Fruit fly (Drosophila melanogaster): Measurements from ENCODE around the gene CG8565.
A peak's percentile ranks its signal among the peaks of the same experiment; 100 is the strongest.

Gene CG8565

dm6 chrX:15867863-15868262 is 30.2 kb downstream of the CG8565 start, which contains the start of gene Gapdh2 (continued):
- TF ChIP-seq CG7556 (GFP tag; optimal IDR thresholded peaks at IDR 0.05) = peak; percentile 100
- peak; percentile 94 for TF ChIP-seq NC2β (GFP tag; optimal IDR thresholded peaks at IDR 0.05)
- peak; percentile 81 for TF ChIP-seq CTCF (GFP tag; optimal IDR thresholded peaks at IDR 0.05)
- TF ChIP-seq CG2678 (tag; optimal IDR thresholded peaks at IDR 0.05) = peak; percentile 100
- no peak for TF ChIP-seq sna (GFP tag; IDR thresholded peaks at IDR 0.05; ENCODE audit: partially characterized antibody)
- TF ChIP-seq Dek (tag; optimal IDR thresholded peaks at IDR 0.05) = peak; percentile 100
- peak; percentile 98 for TF ChIP-seq Hey (tag; optimal IDR thresholded peaks at IDR 0.05)
- peak; percentile 96 for TF ChIP-seq CG15514 (GFP tag; optimal IDR thresholded peaks at IDR 0.05)
- no peak for TF ChIP-seq pita (GFP tag; optimal IDR thresholded peaks at IDR 0.05)
- peak; percentile 87 for TF ChIP-seq ac (GFP tag; optimal IDR thresholded peaks at IDR 0.05)
- TF ChIP-seq D19B (GFP tag; optimal IDR thresholded peaks at IDR 0.05) = peak; percentile 97
- TF ChIP-seq bsh (GFP tag; optimal IDR thresholded peaks at IDR 0.05) = peak; percentile 98 to 100
- peak; percentile 96 for TF ChIP-seq cato (GFP tag; optimal IDR thresholded peaks at IDR 0.05; ENCODE audit: borderline replicate concordance)
- peak; percentile 100 for TF ChIP-seq CG6813 (GFP tag; optimal IDR thresholded peaks at IDR 0.05)
- TF ChIP-seq CG14965 (GFP tag; optimal IDR thresholded peaks at IDR 0.05; ENCODE audit: borderline replicate concordance) = peak; percentile 76
- TF ChIP-seq Nf-YC (tag; optimal IDR thresholded peaks at IDR 0.05) = peak; percentile 97
- peak; percentile 96 for TF ChIP-seq CG6254 (GFP tag; optimal IDR thresholded peaks at IDR 0.05)
- TF ChIP-seq CG2120 (GFP tag; optimal IDR thresholded peaks at IDR 0.05) = peak; percentile 99
- peak; percentile 84 for TF ChIP-seq CG15073 (GFP tag; optimal IDR thresholded peaks at IDR 0.05)
- TF ChIP-seq CG13624 (GFP tag; optimal IDR thresholded peaks at IDR 0.05) = peak; percentile 99
- TF ChIP-seq Hmr (GFP tag; optimal IDR thresholded peaks at IDR 0.05) = peak; percentile 100
- TF ChIP-seq GATAe (GFP tag; conservative IDR thresholded peaks at IDR 0.05) = peak; percentile 95
- TF ChIP-seq en (GFP tag; optimal IDR thresholded peaks at IDR 0.05) = peak; percentile 96
- TF ChIP-seq Ravus (GFP tag; IDR thresholded peaks at IDR 0.05) = peak; percentile 97
- peak; percentile 100 for TF ChIP-seq odd (GFP tag; optimal IDR thresholded peaks at IDR 0.05)
- 0 out of 2 replicates have a peak, but pooled peaks have one; percentile 9 for TF ChIP-seq Bgb (GFP tag; IDR thresholded peaks at IDR 0.05; ENCODE audit: partially characterized antibody)
- peak; percentile 96 for TF ChIP-seq CG8281 (tag; optimal IDR thresholded peaks at IDR 0.05)
- TF ChIP-seq CrebB (tag; optimal IDR thresholded peaks at IDR 0.05) = peak; percentile 100
- TF ChIP-seq CG15479 (GFP tag; optimal IDR thresholded peaks at IDR 0.05) = peak; percentile 10
- TF ChIP-seq stc (GFP tag; IDR thresholded peaks at IDR 0.05) = peak; percentile 99
- peak; percentile 96 for TF ChIP-seq sisA (GFP tag; IDR thresholded peaks at IDR 0.05)
- TF ChIP-seq CG8388 (GFP tag; optimal IDR thresholded peaks at IDR 0.05) = peak; percentile 99
- TF ChIP-seq danr (GFP tag; IDR thresholded peaks at IDR 0.05) = peak; percentile 98; the same call in 1 of the 2 replicates
- TF ChIP-seq Dll (GFP tag; IDR thresholded peaks at IDR 0.05; ENCODE audit: partially characterized antibody) = no peak
- TF ChIP-seq Sox102F (GFP tag; optimal IDR thresholded peaks at IDR 0.05) = peak; percentile 100
- peak; percentile 98 for TF ChIP-seq C15 (GFP tag; IDR thresholded peaks at IDR 0.05)
- TF ChIP-seq D19A (tag; optimal IDR thresholded peaks at IDR 0.05) = peak; percentile 98
- peak; percentile 99 for TF ChIP-seq cas (GFP tag; IDR thresholded peaks at IDR 0.05)
- no peak for TF ChIP-seq Lpt (GFP tag; optimal IDR thresholded peaks at IDR 0.05)
- TF ChIP-seq hth (optimal IDR thresholded peaks at IDR 0.05) = no peak
- peak; percentile 84 for TF ChIP-seq MESR4 (GFP tag; optimal IDR thresholded peaks at IDR 0.05)
- TF ChIP-seq Chrac-16 (GFP tag; optimal IDR thresholded peaks at IDR 0.05) = peak; percentile 96
- peak; percentile 98 for TF ChIP-seq gcm2 (GFP tag; optimal IDR thresholded peaks at IDR 0.05)
- TF ChIP-seq shn (GFP tag; optimal IDR thresholded peaks at IDR 0.05) = peak; percentile 85
- peak in 1 of 2 experiments; percentile 100 for TF ChIP-seq eve (GFP tag; optimal IDR thresholded peaks at IDR 0.05)
- TF ChIP-seq oc (tag; optimal IDR thresholded peaks at IDR 0.05) = peak; percentile 100
- TF ChIP-seq Oli (tag; optimal IDR thresholded peaks at IDR 0.05) = peak; percentile 99
- no peak for TF ChIP-seq Opbp (GFP tag; IDR thresholded peaks at IDR 0.05; ENCODE audit: partially characterized antibody)
- TF ChIP-seq CG6689 (GFP tag; IDR thresholded peaks at IDR 0.05) = peak; percentile 98
- TF ChIP-seq PHDP (tag; optimal IDR thresholded peaks at IDR 0.05) = peak; percentile 100
- no peak for TF ChIP-seq usp (GFP tag; optimal IDR thresholded peaks at IDR 0.05)

All from whole organism, embryonic.